Fruit fly (Drosophila melanogaster) whole organism, embryonic: ENCODE measurements around the gene CG5644.

Experiments used
- C15 ChIP-seq: fragments of 200-800 bp; sonication (Bioruptor generic); IDR thresholded peaks from 3 replicates; pipeline ENCODE4 v1.3.6; 2022; ENCODE audit warnings: missing biosample characterization, missing genetic modification characterization
- CG11695 ChIP-seq: fragments of 200-800 bp; sonication (Bioruptor generic); IDR thresholded peaks from 3 replicates; pipeline ENCODE4 v1.3.6; 2022; ENCODE audit warnings: missing biosample characterization, missing genetic modification characterization
- CG12155 ChIP-seq: fragments of 200-800 bp; sonication (Bioruptor generic); optimal IDR thresholded peaks from 3 replicates; lab custom pipeline; 2016; ENCODE audit warnings: missing biosample characterization, missing genetic modification characterization
- CG12219 ChIP-seq: fragments of 200-800 bp; sonication (Bioruptor generic); optimal IDR thresholded peaks from 3 replicates; lab custom pipeline; 2018; ENCODE audit warnings: missing biosample characterization, mild to moderate bottlenecking, missing genetic modification characterization
- CG12391 ChIP-seq: fragments of 200-800 bp; sonication (Bioruptor generic); optimal IDR thresholded peaks from 3 replicates; lab custom pipeline; 2018; ENCODE audit warnings: missing biosample characterization, mild to moderate bottlenecking, missing genetic modification characterization, moderate library complexity
- CG14667 ChIP-seq: fragments of 200-800 bp; sonication (Bioruptor generic); IDR thresholded peaks from 2 replicates; pipeline ENCODE4 v1.3.6; 2022; ENCODE audit warnings: missing biosample characterization, missing genetic modification characterization
- CG14860 ChIP-seq: fragments of 200-800 bp; sonication (Bioruptor generic); IDR thresholded peaks from 3 replicates; pipeline ENCODE4 v1.3.6; 2022; ENCODE audit warnings: missing biosample characterization, missing genetic modification characterization; ENCODE audit not compliant: partially characterized antibody
- CG14965 ChIP-seq: fragments of 200-800 bp; sonication (Bioruptor generic); optimal IDR thresholded peaks from 2 replicates; lab custom pipeline; 2016; ENCODE audit warnings: missing biosample characterization, missing genetic modification characterization, borderline replicate concordance
- CG17829 ChIP-seq: fragments of 200-800 bp; optimal IDR thresholded peaks from 2 replicates; lab custom pipeline; 2019; ENCODE audit warnings: missing biosample characterization, mild to moderate bottlenecking, missing genetic modification characterization, moderate library complexity
- CG17912 ChIP-seq: fragments of 200-800 bp; sonication (Bioruptor generic); optimal IDR thresholded peaks from 2 replicates; lab custom pipeline; 2018; ENCODE audit warnings: missing biosample characterization, mild to moderate bottlenecking, missing genetic modification characterization
- CG18011 ChIP-seq: fragments of 200-800 bp; sonication (Bioruptor generic); optimal IDR thresholded peaks from 2 replicates; lab custom pipeline; 2017; ENCODE audit warnings: missing biosample characterization, missing genetic modification characterization, mild to moderate bottlenecking, moderate library complexity, missing genotype
- CG1832 ChIP-seq: fragments of 200-800 bp; sonication (Bioruptor generic); optimal IDR thresholded peaks from 2 replicates; lab custom pipeline; 2017; ENCODE audit warnings: missing biosample characterization, mild to moderate bottlenecking, missing genetic modification characterization, inconsistent platforms
- CG18599 ChIP-seq: fragments of 200-800 bp; sonication (Bioruptor generic); optimal IDR thresholded peaks from 3 replicates; lab custom pipeline; 2017; ENCODE audit warnings: missing biosample characterization, missing genetic modification characterization, mild to moderate bottlenecking, moderate library complexity, missing genetic modification reagents
- CG2875 ChIP-seq: fragments of 200-800 bp; sonication (Bioruptor generic); optimal IDR thresholded peaks from 2 replicates; lab custom pipeline; 2017; ENCODE audit warnings: missing biosample characterization, mild to moderate bottlenecking, missing genetic modification characterization, missing genetic modification reagents
- CG31224 ChIP-seq: fragments of 200-800 bp; sonication (Bioruptor generic); IDR thresholded peaks from 2 replicates; pipeline ENCODE4 v1.3.6; 2022; ENCODE audit warnings: missing biosample characterization, missing genetic modification characterization
- CG32767 ChIP-seq: fragments of 200-800 bp; sonication (Bioruptor generic); IDR thresholded peaks from 2 replicates; pipeline ENCODE4 v1.3.6; 2022; ENCODE audit warnings: missing biosample characterization, missing genetic modification characterization
- CG3281 ChIP-seq: fragments of 200-800 bp; sonication (Bioruptor generic); optimal IDR thresholded peaks from 3 replicates; lab custom pipeline; 2017; ENCODE audit warnings: missing biosample characterization, mild to moderate bottlenecking, missing genetic modification characterization
- CG4360 ChIP-seq: fragments of 200-800 bp; sonication (Bioruptor generic); IDR thresholded peaks from 2 replicates; pipeline ENCODE4 v1.3.6; 2022; ENCODE audit warnings: missing biosample characterization, missing genetic modification characterization
- CG4820 ChIP-seq: fragments of 200-800 bp; sonication (Bioruptor generic); optimal IDR thresholded peaks from 3 replicates; lab custom pipeline; 2016; ENCODE audit warnings: missing biosample characterization, missing genetic modification characterization
- CG7372 ChIP-seq: fragments of 200-800 bp; sonication (Bioruptor generic); IDR thresholded peaks from 2 replicates; pipeline ENCODE4 v1.3.6; 2022; ENCODE audit warnings: missing biosample characterization, missing genetic modification characterization
- CG7987 ChIP-seq: fragments of 200-800 bp; sonication (Bioruptor generic); optimal IDR thresholded peaks from 2 replicates; lab custom pipeline; 2018; ENCODE audit warnings: missing biosample characterization, mild to moderate bottlenecking, missing genetic modification characterization, moderate library complexity
- CG8281 ChIP-seq: fragments of 200-800 bp; sonication (Bioruptor generic); optimal IDR thresholded peaks from 2 replicates; lab custom pipeline; 2018; ENCODE audit warnings: missing biosample characterization, mild to moderate bottlenecking, missing genetic modification characterization, moderate library complexity
- CG8478 ChIP-seq: fragments of >200 bp; optimal IDR thresholded peaks from 2 replicates; lab custom pipeline; 2018
- CG9437 ChIP-seq: fragments of 200-800 bp; sonication (Bioruptor generic); optimal IDR thresholded peaks from 2 replicates; lab custom pipeline; 2018; ENCODE audit warnings: missing biosample characterization, mild to moderate bottlenecking, missing genetic modification characterization
- Camta ChIP-seq: fragments of 200-800 bp; sonication (Bioruptor generic); optimal IDR thresholded peaks from 2 replicates; lab custom pipeline; 2016; ENCODE audit warnings: missing biosample characterization, missing genetic modification characterization
- CrebB ChIP-seq: fragments of 200-800 bp; sonication (Bioruptor generic); optimal IDR thresholded peaks from 3 replicates; lab custom pipeline; 2018; ENCODE audit warnings: missing biosample characterization, mild to moderate bottlenecking, missing genetic modification characterization
- Dbx ChIP-seq: fragments of 200-800 bp; sonication (Bioruptor generic); IDR thresholded peaks from 3 replicates; pipeline ENCODE4 v1.3.6; 2022; ENCODE audit warnings: missing biosample characterization, missing genetic modification characterization
- Dip2 ChIP-seq: fragments of 200-800 bp; sonication (Bioruptor generic); IDR thresholded peaks from 2 replicates; pipeline ENCODE4 v1.3.6; 2022; ENCODE audit warnings: missing biosample characterization, missing genetic modification characterization
- Dp ChIP-seq: fragments of 200-800 bp; sonication (Bioruptor generic); optimal IDR thresholded peaks from 2 replicates; lab custom pipeline; 2018; ENCODE audit warnings: missing biosample characterization, mild to moderate bottlenecking, missing genetic modification characterization, moderate library complexity
- Eip74EF ChIP-seq, 2 experiments: fragments of 200-800 bp in 1 of 2; fragments of >200 bp in 1 of 2; sonication (Bioruptor generic) in 1 of 2; optimal IDR thresholded peaks; 2 replicates each; lab custom pipeline; 2017 to 2019; ENCODE audit warnings: missing biosample characterization in 2 of 2, missing genetic modification characterization in 2 of 2, mild to moderate bottlenecking in 1 of 2, moderate library complexity in 1 of 2
- Ets97D ChIP-seq: fragments of 200-800 bp; sonication (Bioruptor generic); optimal IDR thresholded peaks from 3 replicates; lab custom pipeline; 2016; ENCODE audit warnings: missing biosample characterization, missing genetic modification characterization
- HLH4C ChIP-seq: fragments of 200-800 bp; sonication (Bioruptor generic); IDR thresholded peaks from 3 replicates; pipeline ENCODE4 v1.3.6; 2022; ENCODE audit warnings: missing biosample characterization, missing genetic modification characterization; ENCODE audit not compliant: partially characterized antibody
- HLHmδ ChIP-seq: fragments of 200-800 bp; sonication (Bioruptor generic); optimal IDR thresholded peaks from 2 replicates; lab custom pipeline; 2018; ENCODE audit warnings: missing biosample characterization, mild to moderate bottlenecking, missing genetic modification characterization, moderate library complexity
- NC2β ChIP-seq: fragments of 200-800 bp; sonication (Bioruptor generic); optimal IDR thresholded peaks from 2 replicates; lab custom pipeline; 2016; ENCODE audit warnings: missing biosample characterization, missing genetic modification characterization
- cas ChIP-seq: fragments of 200-800 bp; sonication (Bioruptor generic); IDR thresholded peaks from 2 replicates; pipeline ENCODE4 v1.3.6; 2022; ENCODE audit warnings: missing biosample characterization, missing genetic modification characterization
- croc ChIP-seq: fragments of 200-800 bp; sonication (Bioruptor generic); conservative IDR thresholded peaks from 3 replicates; pipeline ENCODE4 v1.3.6; 2022; ENCODE audit warnings: missing biosample characterization, missing genetic modification characterization
- gsb-n ChIP-seq: fragments of 200-800 bp; sonication (Bioruptor generic); optimal IDR thresholded peaks from 3 replicates; lab custom pipeline; 2018; ENCODE audit warnings: missing biosample characterization, mild to moderate bottlenecking, missing genetic modification characterization
- gt ChIP-seq: fragments of 200-800 bp; sonication (Bioruptor generic); IDR thresholded peaks from 2 replicates; pipeline ENCODE4 v1.3.6; 2022; ENCODE audit warnings: missing biosample characterization, missing genetic modification characterization
- her ChIP-seq: fragments of 200-800 bp; sonication (Bioruptor generic); optimal IDR thresholded peaks from 2 replicates; lab custom pipeline; 2016; ENCODE audit warnings: missing biosample characterization, missing genetic modification characterization
- jigr1 ChIP-seq: fragments of 200-800 bp; sonication (Bioruptor generic); IDR thresholded peaks from 3 replicates; pipeline ENCODE4 v1.3.6; 2022; ENCODE audit warnings: missing biosample characterization, missing genetic modification characterization
- kay ChIP-seq: fragments of 200-800 bp; sonication (Bioruptor generic); optimal IDR thresholded peaks from 2 replicates; lab custom pipeline; 2016; ENCODE audit warnings: missing biosample characterization, missing genetic modification characterization
- kni ChIP-seq: fragments of 200-800 bp; sonication (Bioruptor generic); optimal IDR thresholded peaks from 3 replicates; lab custom pipeline; 2017; ENCODE audit warnings: mild to moderate bottlenecking, missing biosample characterization, missing genetic modification reagents, missing genetic modification characterization
- nerfin-2 ChIP-seq: fragments of 200-800 bp; sonication (Bioruptor generic); IDR thresholded peaks from 2 replicates; pipeline ENCODE4 v1.3.6; 2022; ENCODE audit warnings: missing biosample characterization, missing genetic modification characterization; ENCODE audit not compliant: partially characterized antibody
- nom ChIP-seq: fragments of 200-800 bp; sonication (Bioruptor generic); optimal IDR thresholded peaks from 2 replicates; lab custom pipeline; 2017; ENCODE audit warnings: missing biosample characterization, missing genetic modification characterization, mild to moderate bottlenecking, moderate library complexity, missing genetic modification reagents
- pb ChIP-seq: fragments of 200-800 bp; sonication (Bioruptor generic); optimal IDR thresholded peaks from 3 replicates; lab custom pipeline; 2016; ENCODE audit warnings: missing biosample characterization, missing genetic modification characterization
- run ChIP-seq: fragments of 200-800 bp; sonication (Bioruptor generic); optimal IDR thresholded peaks from 3 replicates; lab custom pipeline; 2018; ENCODE audit warnings: missing biosample characterization, mild to moderate bottlenecking, missing genetic modification characterization
- sim ChIP-seq: fragments of 200-800 bp; sonication (Bioruptor generic); IDR thresholded peaks from 2 replicates; pipeline ENCODE4 v1.3.6; 2022; ENCODE audit warnings: missing biosample characterization, missing genetic modification characterization
- sqz ChIP-seq: fragments of 200-800 bp; sonication (Bioruptor generic); optimal IDR thresholded peaks from 3 replicates; lab custom pipeline; 2018; ENCODE audit warnings: missing biosample characterization, mild to moderate bottlenecking, missing genetic modification characterization
- sug ChIP-seq: fragments of 200-800 bp; optimal IDR thresholded peaks from 2 replicates; lab custom pipeline; 2019; ENCODE audit warnings: missing biosample characterization, mild to moderate bottlenecking, missing genetic modification characterization, moderate library complexity
- ttk ChIP-seq: fragments of 200-800 bp; sonication (Bioruptor generic); IDR thresholded peaks from 2 replicates; pipeline ENCODE4 v2.1.2; 2022; ENCODE audit warnings: missing biosample characterization, missing genetic modification characterization
- zf30C ChIP-seq: fragments of 200-800 bp; sonication (Bioruptor generic); optimal IDR thresholded peaks from 3 replicates; lab custom pipeline; 2018; ENCODE audit warnings: missing biosample characterization, mild to moderate bottlenecking, missing genetic modification characterization
- zfh1 ChIP-seq: fragments of 200-800 bp; sonication (Bioruptor generic); IDR thresholded peaks from 3 replicates; pipeline ENCODE4 v1.3.6; 2022; ENCODE audit warnings: missing biosample characterization, missing genetic modification characterization

CG5644 gene

DNA sequence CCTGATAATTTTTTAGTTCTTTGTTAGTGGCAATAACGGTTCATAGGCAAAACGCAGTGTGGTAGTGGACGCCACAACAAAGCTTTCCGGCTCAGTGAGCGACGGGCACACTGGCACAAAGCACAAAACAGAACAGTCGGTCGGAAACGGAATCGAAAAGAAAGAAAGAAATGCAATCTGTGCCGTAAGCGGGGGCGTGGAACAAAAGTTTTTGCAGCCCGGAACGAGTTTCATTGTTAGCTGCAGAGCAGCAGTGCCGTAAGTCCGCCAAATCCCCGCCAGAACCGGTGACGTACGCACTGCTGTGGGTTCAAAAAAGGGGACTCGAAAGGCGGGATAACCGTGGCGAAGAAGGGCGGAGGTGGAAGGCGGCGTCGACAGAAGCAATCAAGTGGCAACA lies 11.2 kb downstream of the CG5644 start, which contains the start of gene CG5026 (continued):
- TF ChIP-seq pb (GFP tag; lab: Kevin White, UChicago) (no peak), CG9437 (no peak), CG12219 (GFP tag; lab: Kevin White, UChicago) (no peak), CG18599 (GFP tag; lab: Kevin White, UChicago) (no peak), HLHmδ (GFP tag; lab: Kevin White, UChicago) (no peak), nom (peak; percentile 6), Camta (GFP tag; lab: Kevin White, UChicago) (no peak), CG2875 (GFP tag; lab: Kevin White, UChicago) (no peak), nerfin-2 (GFP tag; lab: Robert Waterston, UW) (no peak), kni (GFP tag; lab: Kevin White, UChicago) (no peak), C15 (GFP tag; lab: Robert Waterston, UW) (no peak), CG17912 (GFP tag; lab: Kevin White, UChicago) (peak; percentile 7), CG1832 (no peak), CG11695 (GFP tag; lab: Robert Waterston, UW) (no peak), zf30C (GFP tag; lab: Kevin White, UChicago) (no peak), CG32767 (GFP tag; lab: Robert Waterston, UW) (no peak), CG8281 (tag; lab: Kevin White, UChicago) (no peak), zfh1 (GFP tag; lab: Robert Waterston, UW) (no peak), run (tag; lab: Kevin White, UChicago) (no peak), CG3281 (GFP tag; lab: Kevin White, UChicago) (no peak), CG14860 (GFP tag; lab: Robert Waterston, UW) (no peak), CG12391 (tag; lab: Kevin White, UChicago) (no peak), her (no peak), NC2β (GFP tag; lab: Kevin White, UChicago) (peak; percentile 11), Eip74EF (GFP tag; optimal IDR thresholded peaks at IDR 0.05; lab: Kevin White, UChicago) (no peak), CG8478 (lab: Kevin White, UChicago) (no peak), Dbx (0 out of 3 replicates have a peak, but pooled peaks have one; percentile 26), CG31224 (GFP tag; lab: Robert Waterston, UW) (no peak), gsb-n (tag; lab: Kevin White, UChicago) (no peak), HLH4C (GFP tag; lab: Robert Waterston, UW) (no peak), sug (tag; lab: Kevin White, UChicago) (peak; percentile 44), sqz (no peak), CG4360 (GFP tag; lab: Robert Waterston, UW) (no peak), CG7372 (no peak), gt (no peak), CrebB (tag; lab: Kevin White, UChicago) (no peak), cas (GFP tag; lab: Robert Waterston, UW) (no peak), jigr1 (GFP tag; lab: Robert Waterston, UW) (no peak), CG12155 (GFP tag; lab: Kevin White, UChicago) (no peak), ttk (GFP tag; lab: Robert Waterston, UW) (no peak), Ets97D (GFP tag; lab: Kevin White, UChicago) (peak; percentile 82), kay (no peak), CG4820 (GFP tag; lab: Kevin White, UChicago) (no peak), CG14667 (GFP tag; lab: Robert Waterston, UW) (no peak), CG14965 (GFP tag; lab: Kevin White, UChicago) (no peak), CG7987 (GFP tag; lab: Kevin White, UChicago) (peak; percentile 12), Dp (peak; percentile 65), CG17829 (no peak), croc (no peak), CG18011 (GFP tag; lab: Kevin White, UChicago) (no peak), sim (GFP tag; lab: Robert Waterston, UW) (no peak), Dip2 (GFP tag; lab: Robert Waterston, UW) (no peak)
